Worm (Caenorhabditis elegans) whole organism, early embryonic: ENCODE data around the gene K09F6.6.
"Not testable (repeated sequence)": the region's sequence is repeated elsewhere in the genome, so short reads cannot be mapped to it uniquely, and the experiment has no call there.

Experiments
- aly-1 ChIP-seq: sonication (generic microtip); optimal IDR thresholded peaks from 2 replicates; lab custom pipeline; 2016; ENCODE audit warnings: missing genetic modification characterization, missing compliant biosample characterization
- ama-1 ChIP-seq: fragments of 150-350 bp; optimal IDR thresholded peaks from 2 replicates; lab custom pipeline; 2014
- ceh-13 ChIP-seq: fragments of 200-800 bp; sonication (Bioruptor generic); optimal IDR thresholded peaks from 2 replicates; lab custom pipeline; 2018; ENCODE audit warnings: mild to moderate bottlenecking, missing genetic modification characterization, missing compliant biosample characterization
- ceh-36 ChIP-seq: sonication (generic microtip); optimal IDR thresholded peaks from 2 replicates; lab custom pipeline; 2016; ENCODE audit warnings: missing genetic modification characterization, inconsistent platforms, missing compliant biosample characterization
- ets-7 ChIP-seq: sonication (generic microtip); optimal IDR thresholded peaks from 2 replicates; lab custom pipeline; 2016; ENCODE audit warnings: missing genotype, missing genetic modification characterization, missing compliant biosample characterization
- flt-1 ChIP-seq: fragments of 200-800 bp; sonication (Bioruptor generic); IDR thresholded peaks from 2 replicates; pipeline ENCODE4 v1.3.6; 2022; ENCODE audit warnings: missing genetic modification characterization, missing compliant biosample characterization
- hnd-1 ChIP-seq: sonication (generic microtip); optimal IDR thresholded peaks from 2 replicates; lab custom pipeline; 2016; ENCODE audit warnings: missing genetic modification characterization, missing compliant biosample characterization
- tbx-11 ChIP-seq: fragments of 200-800 bp; sonication (Bioruptor generic); IDR thresholded peaks from 2 replicates; pipeline ENCODE4 v1.3.6; 2022; ENCODE audit warnings: missing genetic modification characterization, missing compliant biosample characterization
- tbx-37 ChIP-seq: fragments of 200-800 bp; sonication (Bioruptor generic); conservative IDR thresholded peaks from 2 replicates; pipeline ENCODE4 v1.3.6; 2022; ENCODE audit warnings: missing genetic modification reagents, missing genetic modification characterization, missing compliant biosample characterization
- tra-4 ChIP-seq: sonication (generic microtip); optimal IDR thresholded peaks from 2 replicates; lab custom pipeline; 2017; ENCODE audit warnings: missing genetic modification characterization, missing compliant biosample characterization

DNA sequence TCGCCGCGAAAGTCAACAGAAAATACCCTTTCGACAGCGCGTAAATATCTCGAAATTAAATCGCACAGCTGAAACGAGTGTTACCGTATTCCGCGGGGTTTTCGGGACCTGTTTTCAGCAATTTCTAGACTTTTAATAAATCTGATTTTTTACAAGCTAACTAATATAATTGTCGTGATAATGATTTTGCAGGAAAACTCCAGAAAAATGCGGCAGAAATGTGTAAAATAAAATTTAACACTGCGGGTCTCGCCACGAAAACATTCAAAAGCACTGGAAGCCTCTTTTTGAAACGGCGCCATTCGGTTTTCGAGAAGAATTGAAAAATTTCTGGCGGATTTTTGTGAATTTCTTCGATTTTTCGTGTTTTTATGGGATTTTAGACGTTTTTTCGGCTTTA is 46.7 kb downstream of the K09F6.6 start, which contains the start of gene F54A3.6:
- not testable (repeated sequence) for TF ChIP-seq ama-1 (lab: Kevin White, UChicago); hnd-1 (tag; lab: Kevin White, UChicago); ceh-13; aly-1 (tag; lab: Kevin White, UChicago); flt-1 (GFP tag; lab: Robert Waterston, UW); tra-4; ceh-36 (tag; lab: Kevin White, UChicago); tbx-11 (GFP tag; lab: Robert Waterston, UW); ets-7 (tag; lab: Kevin White, UChicago); tbx-37 (GFP tag; lab: Robert Waterston, UW)
